Worm (Caenorhabditis elegans) whole organism, L1 larva: ENCODE results near the gene gtf-2H1.

Source experiments
- aly-2 ChIP-seq: fragments of 150-350 bp; optimal IDR thresholded peaks from 2 replicates; lab custom pipeline; 2014; ENCODE audit warnings: missing biosample characterization, missing genetic modification characterization
- ama-1 ChIP-seq: fragments of 150-350 bp; optimal IDR thresholded peaks from 2 replicates; lab custom pipeline; 2014
- lin-39 ChIP-seq: fragments of 150-350 bp; optimal IDR thresholded peaks from 2 replicates; lab custom pipeline; 2014; ENCODE audit warnings: missing biosample characterization, missing genetic modification reagents, missing genetic modification characterization
- lsy-2 ChIP-seq, 2 experiments: fragments of 150-350 bp; optimal IDR thresholded peaks; 2 replicates each; lab custom pipeline; 2014; ENCODE audit warnings: missing biosample characterization in 2 of 2, missing genetic modification characterization in 2 of 2
- mep-1 ChIP-seq: fragments of 150-350 bp; optimal IDR thresholded peaks from 2 replicates; lab custom pipeline; 2014; ENCODE audit warnings: missing biosample characterization, missing genetic modification characterization
- nhr-11 ChIP-seq: fragments of 150-350 bp; optimal IDR thresholded peaks from 2 replicates; lab custom pipeline; 2014; ENCODE audit warnings: missing biosample characterization, missing genetic modification characterization
- nhr-77 ChIP-seq: fragments of 150-350 bp; optimal IDR thresholded peaks from 2 replicates; lab custom pipeline; 2014; ENCODE audit warnings: missing biosample characterization, missing genetic modification characterization
- nhr-85 ChIP-seq: sonication (generic microtip); peaks from one replicate; lab custom pipeline; 2016; ENCODE audit warnings: missing genetic modification characterization, inconsistent platforms, missing compliant biosample characterization
- pag-3 ChIP-seq: sonication (generic microtip); optimal IDR thresholded peaks from 2 replicates; lab custom pipeline; 2017; ENCODE audit warnings: missing genetic modification characterization, mild to moderate bottlenecking, missing compliant biosample characterization, antibody characterized with exemption, borderline replicate concordance; ENCODE audit not compliant: insufficient read depth
- snpc-4 ChIP-seq: fragments of 150-350 bp; optimal IDR thresholded peaks from 2 replicates; lab custom pipeline; 2014; ENCODE audit warnings: missing biosample characterization, missing genetic modification characterization
- sox-4 ChIP-seq: sonication (generic microtip); optimal IDR thresholded peaks from 2 replicates; lab custom pipeline; 2016; ENCODE audit warnings: missing genetic modification characterization, missing compliant biosample characterization
- unc-62 ChIP-seq: fragments of 150-350 bp; optimal IDR thresholded peaks from 2 replicates; lab custom pipeline; 2014; ENCODE audit warnings: missing biosample characterization, missing genetic modification reagents, missing genetic modification characterization
- zip-4 ChIP-seq: fragments of 200-800 bp; sonication (Bioruptor generic); optimal IDR thresholded peaks from 2 replicates; lab custom pipeline; 2018; ENCODE audit warnings: mild to moderate bottlenecking, missing genetic modification characterization, moderate library complexity, missing compliant biosample characterization

DNA sequence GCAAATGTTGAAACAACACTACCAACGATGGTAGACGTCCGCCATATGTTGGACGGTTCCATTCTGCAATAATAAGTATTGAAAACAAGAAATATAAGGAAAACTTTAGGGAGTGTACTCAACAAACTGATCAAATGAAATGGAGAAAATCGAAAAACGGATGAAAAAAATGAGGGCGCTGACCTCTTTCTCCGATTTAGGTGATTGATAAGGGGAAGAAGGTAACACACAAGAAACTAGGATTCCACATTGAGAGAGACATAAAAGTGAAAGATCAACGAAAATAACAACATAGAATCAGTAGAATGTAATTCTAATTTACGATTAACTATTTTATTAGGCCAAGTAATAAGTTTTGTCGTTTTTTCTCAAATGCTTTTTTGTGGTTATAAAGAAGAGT is 27.6 kb upstream of the gtf-2H1 start, which contains the start of gene dpy-9:
- TF ChIP-seq snpc-4 (tag; lab: Kevin White, UChicago): no peak
- TF ChIP-seq aly-2: no peak
- TF ChIP-seq zip-4 (GFP tag; lab: Kevin White, UChicago): no peak
- no peak for TF ChIP-seq nhr-11
- TF ChIP-seq lin-39 (tag; lab: Kevin White, UChicago): no peak
- TF ChIP-seq nhr-77: no peak
- TF ChIP-seq pag-3 (tag; lab: Kevin White, UChicago): no peak
- no peak for TF ChIP-seq sox-4 (tag; lab: Kevin White, UChicago)
- no peak for TF ChIP-seq lsy-2 (tag; optimal IDR thresholded peaks at IDR 0.05; lab: Kevin White, UChicago)
- TF ChIP-seq ama-1 (lab: Kevin White, UChicago): no peak
- TF ChIP-seq unc-62 (GFP tag; lab: Kevin White, UChicago): no peak
- no peak for TF ChIP-seq mep-1
- TF ChIP-seq nhr-85: no peak
